Worm (Caenorhabditis elegans) whole organism, L1 larva: ENCODE data around the gene F26F12.2.

ENCODE experiments used
- C16A3.4 ChIP-seq: fragments of 150-350 bp; optimal IDR thresholded peaks from 2 replicates; lab custom pipeline; 2014; ENCODE audit warnings: missing biosample characterization, missing genetic modification characterization
- F16B12.6 ChIP-seq: fragments of 150-350 bp; optimal IDR thresholded peaks from 2 replicates; lab custom pipeline; 2014; ENCODE audit warnings: missing biosample characterization, missing genetic modification characterization
- Y116A8C.19 ChIP-seq: sonication (generic microtip); optimal IDR thresholded peaks from 2 replicates; lab custom pipeline; 2016; ENCODE audit warnings: missing compliant biosample characterization, missing genetic modification characterization, borderline replicate concordance
- aha-1 ChIP-seq: fragments of 150-350 bp; optimal IDR thresholded peaks from 2 replicates; lab custom pipeline; 2014; ENCODE audit warnings: missing biosample characterization, missing genetic modification characterization
- alr-1 ChIP-seq: fragments of 200-800 bp; sonication (Bioruptor generic); optimal IDR thresholded peaks from 2 replicates; lab custom pipeline; 2018; ENCODE audit warnings: borderline replicate concordance, mild to moderate bottlenecking, missing genetic modification characterization, missing compliant biosample characterization
- ama-1 ChIP-seq: fragments of 150-350 bp; optimal IDR thresholded peaks from 2 replicates; lab custom pipeline; 2014
- blmp-1 ChIP-seq: fragments of 150-350 bp; optimal IDR thresholded peaks from 2 replicates; lab custom pipeline; 2014; ENCODE audit warnings: missing biosample characterization, missing genetic modification characterization
- ceh-8 ChIP-seq: fragments of 200-800 bp; sonication (Bioruptor generic); optimal IDR thresholded peaks from 2 replicates; lab custom pipeline; 2018; ENCODE audit warnings: mild to moderate bottlenecking, missing genetic modification characterization, moderate library complexity, missing compliant biosample characterization
- ceh-88 ChIP-seq: fragments of 200-800 bp; sonication (Bioruptor generic); IDR thresholded peaks from 2 replicates; pipeline ENCODE4 v1.3.6; 2022; ENCODE audit warnings: missing genetic modification characterization, missing compliant biosample characterization
- ceh-90 ChIP-seq: sonication (generic microtip); optimal IDR thresholded peaks from 2 replicates; lab custom pipeline; 2016; ENCODE audit warnings: missing genetic modification characterization, missing compliant biosample characterization
- ces-1 ChIP-seq: fragments of 150-350 bp; optimal IDR thresholded peaks from 2 replicates; lab custom pipeline; 2014; ENCODE audit warnings: missing biosample characterization, missing genetic modification reagents, missing genetic modification characterization
- dpl-1 ChIP-seq, 3 experiments: fragments of 150-350 bp in 2 of 3; sonication (generic microtip) in 1 of 3; optimal IDR thresholded peaks; 2 replicates each; lab custom pipeline; 2014 to 2017; ENCODE audit warnings: missing biosample characterization in 3 of 3, missing genetic modification characterization in 3 of 3, missing genetic modification reagents in 3 of 3
- efl-3 ChIP-seq: fragments of 200-800 bp; sonication (Bioruptor generic); optimal IDR thresholded peaks from 2 replicates; lab custom pipeline; 2018; ENCODE audit warnings: mild to moderate bottlenecking, missing genetic modification characterization, missing compliant biosample characterization
- egl-13 ChIP-seq: sonication (generic microtip); optimal IDR thresholded peaks from 2 replicates; lab custom pipeline; 2016; ENCODE audit warnings: missing genotype, missing genetic modification reagents, missing genetic modification characterization, missing compliant biosample characterization
- fkh-10 ChIP-seq: sonication (generic microtip); optimal IDR thresholded peaks from 2 replicates; lab custom pipeline; 2017; ENCODE audit warnings: missing biosample characterization, missing genetic modification reagents, missing genetic modification characterization
- fkh-4 ChIP-seq: sonication (generic microtip); optimal IDR thresholded peaks from 2 replicates; lab custom pipeline; 2016; ENCODE audit warnings: missing compliant biosample characterization, missing genetic modification characterization, borderline replicate concordance
- fkh-8 ChIP-seq: sonication (generic microtip); optimal IDR thresholded peaks from 2 replicates; lab custom pipeline; 2016; ENCODE audit warnings: mild to moderate bottlenecking, missing genetic modification characterization, missing compliant biosample characterization
- fos-1 ChIP-seq: fragments of 150-350 bp; optimal IDR thresholded peaks from 2 replicates; lab custom pipeline; 2014; ENCODE audit warnings: missing biosample characterization, missing genetic modification characterization
- grh-1 ChIP-seq: fragments of 200-800 bp; sonication (Bioruptor generic); IDR thresholded peaks from 2 replicates; pipeline ENCODE4 v1.3.6; 2022; ENCODE audit warnings: missing genetic modification reagents, missing genetic modification characterization, missing compliant biosample characterization
- hlh-17 ChIP-seq: fragments of 200-800 bp; sonication (Bioruptor generic); optimal IDR thresholded peaks from 2 replicates; lab custom pipeline; 2018; ENCODE audit warnings: missing genetic modification characterization, mild to moderate bottlenecking, missing compliant biosample characterization, moderate library complexity, borderline replicate concordance
- hlh-4 ChIP-seq: sonication (generic microtip); optimal IDR thresholded peaks from 2 replicates; lab custom pipeline; 2016; ENCODE audit warnings: mild to moderate bottlenecking, missing genetic modification characterization, missing compliant biosample characterization
- irx-1 ChIP-seq: sonication (generic microtip); optimal IDR thresholded peaks from 2 replicates; lab custom pipeline; 2016; ENCODE audit warnings: missing genetic modification characterization, missing compliant biosample characterization
- isw-1 ChIP-seq: fragments of 200-800 bp; sonication (Bioruptor generic); IDR thresholded peaks from 2 replicates; pipeline ENCODE4 v1.3.6; 2022; ENCODE audit warnings: missing genetic modification characterization, missing compliant biosample characterization
- jun-1 ChIP-seq: fragments of 150-350 bp; optimal IDR thresholded peaks from 2 replicates; lab custom pipeline; 2014; ENCODE audit warnings: missing biosample characterization, missing genetic modification reagents, missing genetic modification characterization
- lin-13 ChIP-seq: fragments of 150-350 bp; optimal IDR thresholded peaks from 2 replicates; lab custom pipeline; 2014; ENCODE audit warnings: missing biosample characterization, missing genetic modification reagents, missing genetic modification characterization
- lin-14 ChIP-seq: fragments of 200-800 bp; sonication (Bioruptor generic); optimal IDR thresholded peaks from 2 replicates; lab custom pipeline; 2018; ENCODE audit warnings: mild to moderate bottlenecking, missing genetic modification characterization, moderate library complexity, missing compliant biosample characterization
- lin-35 ChIP-seq, 2 experiments: fragments of 150-350 bp; optimal IDR thresholded peaks; 2 replicates each; lab custom pipeline; 2014; ENCODE audit warnings: missing biosample characterization in 2 of 2, missing genetic modification characterization in 2 of 2, missing genetic modification reagents in 2 of 2
- mdl-1 ChIP-seq, 2 experiments: fragments of 150-350 bp; optimal IDR thresholded peaks; 2 replicates each; lab custom pipeline; 2014 to 2017; ENCODE audit warnings: missing biosample characterization in 2 of 2, missing genetic modification characterization in 2 of 2, inconsistent platforms in 1 of 2
- mef-2 ChIP-seq: fragments of 150-350 bp; optimal IDR thresholded peaks from 2 replicates; lab custom pipeline; 2014; ENCODE audit warnings: missing biosample characterization, missing genetic modification characterization
- mep-1 ChIP-seq: fragments of 150-350 bp; optimal IDR thresholded peaks from 2 replicates; lab custom pipeline; 2014; ENCODE audit warnings: missing biosample characterization, missing genetic modification characterization
- nhr-12 ChIP-seq: sonication (generic microtip); optimal IDR thresholded peaks from 2 replicates; lab custom pipeline; 2017; ENCODE audit warnings: missing biosample characterization, missing genetic modification characterization
- nhr-19 ChIP-seq: fragments of 200-800 bp; sonication (Bioruptor generic); conservative IDR thresholded peaks from 2 replicates; pipeline ENCODE4 v1.3.6; 2022; ENCODE audit warnings: missing genetic modification characterization, missing compliant biosample characterization
- nhr-237 ChIP-seq: fragments of 150-350 bp; optimal IDR thresholded peaks from 2 replicates; lab custom pipeline; 2014; ENCODE audit warnings: missing biosample characterization, missing genetic modification characterization
- nhr-47 ChIP-seq: sonication (generic microtip); optimal IDR thresholded peaks from 2 replicates; lab custom pipeline; 2016; ENCODE audit warnings: mild to moderate bottlenecking, missing genetic modification characterization, moderate library complexity, missing compliant biosample characterization
- nhr-76 ChIP-seq: sonication (generic microtip); optimal IDR thresholded peaks from 2 replicates; lab custom pipeline; 2017; ENCODE audit warnings: missing biosample characterization, missing genetic modification characterization
- nhr-77 ChIP-seq: fragments of 150-350 bp; optimal IDR thresholded peaks from 2 replicates; lab custom pipeline; 2014; ENCODE audit warnings: missing biosample characterization, missing genetic modification characterization
- nhr-84 ChIP-seq: sonication (generic microtip); optimal IDR thresholded peaks from 2 replicates; lab custom pipeline; 2017; ENCODE audit warnings: missing biosample characterization, missing genetic modification characterization
- nhr-85 ChIP-seq: sonication (generic microtip); peaks from one replicate; lab custom pipeline; 2016; ENCODE audit warnings: missing genetic modification characterization, inconsistent platforms, missing compliant biosample characterization
- nhr-90 ChIP-seq: sonication (generic microtip); optimal IDR thresholded peaks from 2 replicates; lab custom pipeline; 2016; ENCODE audit warnings: mild to moderate bottlenecking, missing genetic modification characterization, missing compliant biosample characterization; ENCODE audit not compliant: poor library complexity
- rnt-1 ChIP-seq: sonication (generic microtip); optimal IDR thresholded peaks from 2 replicates; lab custom pipeline; 2016; ENCODE audit warnings: mild to moderate bottlenecking, missing genetic modification characterization, moderate library complexity, missing compliant biosample characterization
- snpc-4 ChIP-seq: fragments of 150-350 bp; optimal IDR thresholded peaks from 2 replicates; lab custom pipeline; 2014; ENCODE audit warnings: missing biosample characterization, missing genetic modification characterization
- sox-4 ChIP-seq: sonication (generic microtip); optimal IDR thresholded peaks from 2 replicates; lab custom pipeline; 2016; ENCODE audit warnings: missing genetic modification characterization, missing compliant biosample characterization
- sup-37 ChIP-seq: fragments of 200-800 bp; sonication (Bioruptor generic); optimal IDR thresholded peaks from 2 replicates; lab custom pipeline; 2018; ENCODE audit warnings: mild to moderate bottlenecking, missing genetic modification characterization, missing compliant biosample characterization
- swsn-7 ChIP-seq: sonication (generic microtip); optimal IDR thresholded peaks from 2 replicates; lab custom pipeline; 2016; ENCODE audit warnings: missing genetic modification characterization, missing compliant biosample characterization
- tbx-2 ChIP-seq: sonication (generic microtip); optimal IDR thresholded peaks from 2 replicates; lab custom pipeline; 2016; ENCODE audit warnings: missing genetic modification characterization, missing compliant biosample characterization
- tlp-1 ChIP-seq: fragments of 150-350 bp; optimal IDR thresholded peaks from 2 replicates; lab custom pipeline; 2014; ENCODE audit warnings: missing biosample characterization, missing genetic modification characterization
- unc-130 ChIP-seq: fragments of 150-350 bp; optimal IDR thresholded peaks from 2 replicates; lab custom pipeline; 2017; ENCODE audit warnings: missing biosample characterization, missing genetic modification characterization, inconsistent platforms
- unc-62 ChIP-seq: fragments of 150-350 bp; optimal IDR thresholded peaks from 2 replicates; lab custom pipeline; 2014; ENCODE audit warnings: missing biosample characterization, missing genetic modification reagents, missing genetic modification characterization
- unc-86 ChIP-seq: sonication (generic microtip); optimal IDR thresholded peaks from 2 replicates; lab custom pipeline; 2016; ENCODE audit warnings: missing genetic modification characterization, missing compliant biosample characterization
- unc-98 ChIP-seq: fragments of 200-800 bp; sonication (Bioruptor generic); IDR thresholded peaks from 2 replicates; pipeline ENCODE4 v1.3.6; 2022; ENCODE audit warnings: missing genetic modification characterization, missing compliant biosample characterization
- zag-1 ChIP-seq: fragments of 150-350 bp; optimal IDR thresholded peaks from 2 replicates; lab custom pipeline; 2014; ENCODE audit warnings: missing biosample characterization, missing genetic modification characterization
- zip-4 ChIP-seq: fragments of 200-800 bp; sonication (Bioruptor generic); optimal IDR thresholded peaks from 2 replicates; lab custom pipeline; 2018; ENCODE audit warnings: mild to moderate bottlenecking, missing genetic modification characterization, moderate library complexity, missing compliant biosample characterization
- ztf-4 ChIP-seq: fragments of 150-350 bp; optimal IDR thresholded peaks from 2 replicates; lab custom pipeline; 2014; ENCODE audit warnings: missing biosample characterization, missing genetic modification characterization

The F26F12.2 gene

ce11 chrV:5845669-5846189, 7.3 kb upstream of the F26F12.2 start, which contains the start of gene F26F12.3:
Gene F26F12.3, minus strand, starts transcription at chrV:5845719.
- TF ChIP-seq lin-14 (GFP tag; lab: Kevin White, UChicago): peak; percentile 94
- no peak for TF ChIP-seq nhr-12 (tag; lab: Kevin White, UChicago)
- peak; percentile 68 for TF ChIP-seq nhr-47 (tag; lab: Kevin White, UChicago)
- no peak; the same call in 1 of the 2 replicates for TF ChIP-seq ceh-88
- peak; percentile 6 for TF ChIP-seq nhr-237 (tag; lab: Kevin White, UChicago)
- peak; percentile 5; the same call in 1 of the 2 replicates for TF ChIP-seq isw-1 (GFP tag; lab: Robert Waterston, UW)
- no peak for TF ChIP-seq unc-62 (GFP tag; lab: Kevin White, UChicago)
- TF ChIP-seq unc-86: peak; percentile 32
- no peak for TF ChIP-seq sup-37 (GFP tag; lab: Kevin White, UChicago)
- no peak for TF ChIP-seq snpc-4 (tag; lab: Kevin White, UChicago)
- no peak for TF ChIP-seq alr-1 (tag; lab: Kevin White, UChicago)
- peak; percentile 3 for TF ChIP-seq zip-4
- TF ChIP-seq fkh-8 (tag; lab: Kevin White, UChicago): peak; percentile 76
- TF ChIP-seq ama-1 (lab: Kevin White, UChicago): no peak
- peak; percentile 42 for TF ChIP-seq irx-1
- TF ChIP-seq rnt-1: peak; percentile 52
- no peak for TF ChIP-seq hlh-4 (tag; lab: Kevin White, UChicago)
- peak; percentile 3 to 31 (median 24) for TF ChIP-seq dpl-1 (GFP tag; optimal IDR thresholded peaks at IDR 0.05; lab: Kevin White, UChicago)
- peak; percentile 79 for TF ChIP-seq tbx-2 (tag; lab: Kevin White, UChicago)
- TF ChIP-seq unc-98: no peak
- peak; percentile 71 for TF ChIP-seq swsn-7
- TF ChIP-seq hlh-17 (GFP tag; lab: Kevin White, UChicago): no peak
- TF ChIP-seq grh-1: no peak
- peak; percentile 59 for TF ChIP-seq jun-1 (tag; lab: Kevin White, UChicago)
- TF ChIP-seq sox-4: peak; percentile 15
- no peak for TF ChIP-seq ceh-90 (tag; lab: Kevin White, UChicago)
- TF ChIP-seq ces-1 (GFP tag; lab: Kevin White, UChicago): no peak
- TF ChIP-seq nhr-19 (GFP tag; lab: Robert Waterston, UW): peak; percentile 69; the same call in 1 of the 2 replicates
- TF ChIP-seq F16B12.6: peak; percentile 5
- TF ChIP-seq fkh-4 (tag; lab: Kevin White, UChicago): no peak
- no peak for TF ChIP-seq aha-1 (tag; lab: Kevin White, UChicago)
- peak; percentile 70 for TF ChIP-seq nhr-85 (tag; lab: Kevin White, UChicago)
- TF ChIP-seq nhr-84 (tag; lab: Kevin White, UChicago): no peak
- no peak for TF ChIP-seq nhr-76
- TF ChIP-seq nhr-90: peak; percentile 20
- peak; percentile 69 for TF ChIP-seq egl-13 (tag; lab: Kevin White, UChicago)
- TF ChIP-seq fkh-10 (GFP tag; lab: Kevin White, UChicago): peak; percentile 76
- TF ChIP-seq C16A3.4: peak; percentile 43
- peak in 1 of 2 experiments; percentile 85 for TF ChIP-seq mdl-1 (tag; optimal IDR thresholded peaks at IDR 0.05; lab: Kevin White, UChicago)
- peak; percentile 67 for TF ChIP-seq nhr-77 (tag; lab: Kevin White, UChicago)
- peak; percentile 66 for TF ChIP-seq blmp-1
- no peak for TF ChIP-seq mep-1 (tag; lab: Kevin White, UChicago)
- no peak for TF ChIP-seq ztf-4 (tag; lab: Kevin White, UChicago)
- TF ChIP-seq Y116A8C.19: no peak
- TF ChIP-seq mef-2 (tag; lab: Kevin White, UChicago): peak; percentile 49
- TF ChIP-seq zag-1: no peak
- peak; percentile 50 for TF ChIP-seq unc-130 (tag; lab: Kevin White, UChicago)
- TF ChIP-seq ceh-8 (GFP tag; lab: Kevin White, UChicago): no peak
- TF ChIP-seq lin-35 (GFP tag; optimal IDR thresholded peaks at IDR 0.05; lab: Kevin White, UChicago): peak; percentile 53 to 59
- no peak for TF ChIP-seq efl-3
- no peak for TF ChIP-seq tlp-1
- TF ChIP-seq lin-13 (GFP tag; lab: Kevin White, UChicago): peak; percentile 59
- peak; percentile 10 for TF ChIP-seq fos-1 (tag; lab: Kevin White, UChicago)
